Worm (Caenorhabditis elegans) whole organism, L4/young adult: ENCODE results near the gene F19C7.8.

Source experiments
- dao-5 ChIP-seq: sonication (generic microtip); optimal IDR thresholded peaks from 2 replicates; lab custom pipeline; 2016; ENCODE audit warnings: missing genotype, missing genetic modification characterization, moderate library complexity, missing compliant biosample characterization
- him-1 ChIP-seq: sonication (generic microtip); optimal IDR thresholded peaks from 2 replicates; lab custom pipeline; 2016; ENCODE audit warnings: missing genotype, missing genetic modification reagents, missing genetic modification characterization, missing compliant biosample characterization

- TF ChIP-seq dao-5 (tag; lab: Kevin White, UChicago): no peak
- no peak for TF ChIP-seq him-1 (tag; lab: Kevin White, UChicago)
Measured at ce11 chrIV:4653708-4654107, 15.8 kb upstream of the F19C7.8 start.
